Worm (Caenorhabditis elegans): ENCODE results near the gene rpl-34.

The rpl-34 gene

ce11 chrIV:12278507-12278906 is 9.7 kb downstream of the rpl-34 start, which contains the start of the genes tag-335 and vkmt-1 (continued):
- TF ChIP-seq nfya-1 (tag; optimal IDR thresholded peaks at IDR 0.05; ENCODE audit: borderline replicate concordance, insufficient read depth): no peak
- TF ChIP-seq madf-10 (tag; optimal IDR thresholded peaks at IDR 0.05): no peak
- no peak for TF ChIP-seq F23B12.7 (tag; optimal IDR thresholded peaks at IDR 0.05; ENCODE audit: insufficient read depth)
- TF ChIP-seq Y95B8A.8 (GFP tag; IDR thresholded peaks at IDR 0.05): no peak
- TF ChIP-seq ztf-18 (tag; optimal IDR thresholded peaks at IDR 0.05): no peak
- TF ChIP-seq chd-7 (tag; optimal IDR thresholded peaks at IDR 0.05): no peak
- no peak for TF ChIP-seq tbp1 (GFP tag; optimal IDR thresholded peaks at IDR 0.05)
- TF ChIP-seq lsl-1 (GFP tag; optimal IDR thresholded peaks at IDR 0.05): peak; percentile 74
- TF ChIP-seq lin-40 (tag; optimal IDR thresholded peaks at IDR 0.05): no peak
- no peak for TF ChIP-seq ztf-28 (GFP tag; IDR thresholded peaks at IDR 0.05)
- TF ChIP-seq let-607 (tag; optimal IDR thresholded peaks at IDR 0.05): peak in 1 of 2 experiments; percentile 16
- no peak for TF ChIP-seq F52B5.7 (tag; optimal IDR thresholded peaks at IDR 0.05)
- TF ChIP-seq rpc-1 (optimal IDR thresholded peaks at IDR 0.05): no peak
- no peak for TF ChIP-seq rpc-1 (tag; optimal IDR thresholded peaks at IDR 0.05)
- TF ChIP-seq rec-8 (tag; optimal IDR thresholded peaks at IDR 0.05): no peak
- TF ChIP-seq nfya-2 (GFP tag; IDR thresholded peaks at IDR 0.05): no peak
- TF ChIP-seq xnd-1 (tag; optimal IDR thresholded peaks at IDR 0.05): peak; percentile 48
- no peak for TF ChIP-seq ceh-27 (GFP tag; optimal IDR thresholded peaks at IDR 0.05)
- TF ChIP-seq mel-28 (tag; optimal IDR thresholded peaks at IDR 0.05; ENCODE audit: borderline replicate concordance): no peak
- no peak for TF ChIP-seq ccch-3 (GFP tag; optimal IDR thresholded peaks at IDR 0.05)
- no peak for TF ChIP-seq aptf-3 (GFP tag; IDR thresholded peaks at IDR 0.05)
- TF ChIP-seq attf-6 (GFP tag; IDR thresholded peaks at IDR 0.05): no peak
- no peak for TF ChIP-seq cebp-1 (GFP tag; IDR thresholded peaks at IDR 0.05)
- TF ChIP-seq cebp-1 (tag; optimal IDR thresholded peaks at IDR 0.05): no peak
- no peak for TF ChIP-seq mes-4 (tag; optimal IDR thresholded peaks at IDR 0.05)
- TF ChIP-seq snpc-1.3 (tag; optimal IDR thresholded peaks at IDR 0.05; ENCODE audit: insufficient read depth): peak; percentile 24
- TF ChIP-seq mcd-1 (GFP tag; IDR thresholded peaks at IDR 0.05): no peak
- TF ChIP-seq sptf-2 (GFP tag; optimal IDR thresholded peaks at IDR 0.05): no peak
- no peak for TF ChIP-seq nfyb-1 (GFP tag; IDR thresholded peaks at IDR 0.05)
- no peak for TF ChIP-seq ztf-6 (GFP tag; IDR thresholded peaks at IDR 0.05)
- peak; percentile 11; the same call in 1 of the 2 replicates for TF ChIP-seq madf-8 (GFP tag; conservative IDR thresholded peaks at IDR 0.05)
- no peak for TF ChIP-seq K12H6.12 (tag; optimal IDR thresholded peaks at IDR 0.05)
- peak; percentile 77 for TF ChIP-seq F33H1.4 (GFP tag; IDR thresholded peaks at IDR 0.05)
- no peak for TF ChIP-seq zim-3 (tag; optimal IDR thresholded peaks at IDR 0.05)
- TF ChIP-seq madf-6 (GFP tag; IDR thresholded peaks at IDR 0.05): peak; percentile 68; the same call in 1 of the 2 replicates
- no peak for TF ChIP-seq him-1 (tag; optimal IDR thresholded peaks at IDR 0.05)
- TF ChIP-seq F49E8.2 (tag; optimal IDR thresholded peaks at IDR 0.05; ENCODE audit: insufficient read depth): no peak
- no peak for TF ChIP-seq ztf-25 (GFP tag; IDR thresholded peaks at IDR 0.05)
- no peak for TF ChIP-seq attf-5 (GFP tag; optimal IDR thresholded peaks at IDR 0.05)
- no peak for TF ChIP-seq ceh-40 (GFP tag; IDR thresholded peaks at IDR 0.05)
- TF ChIP-seq madf-3 (GFP tag; IDR thresholded peaks at IDR 0.05): no peak
- TF ChIP-seq F22D6.2 (tag; optimal IDR thresholded peaks at IDR 0.05): no peak
- no peak for TF ChIP-seq Y79H2A.3 (GFP tag; conservative IDR thresholded peaks at IDR 0.05)
- no peak for TF ChIP-seq snpc-4 (GFP tag; optimal IDR thresholded peaks at IDR 0.05)
- peak in 1 of 4 experiments; percentile 21 for TF ChIP-seq snpc-4 (tag; optimal IDR thresholded peaks at IDR 0.05)

Data from whole organism, young adult.